Worm (Caenorhabditis elegans) whole organism, L2 larva: ENCODE results near the gene slc-25A18.1.
A peak's percentile ranks its signal among the peaks of the same experiment; 100 is the strongest.

Experiments used
- C34F6.9 ChIP-seq: fragments of 150-350 bp; optimal IDR thresholded peaks from 2 replicates; lab custom pipeline; 2014; ENCODE audit warnings: missing biosample characterization, missing genetic modification characterization
- F13H6.1 ChIP-seq: sonication (generic microtip); optimal IDR thresholded peaks from 2 replicates; lab custom pipeline; 2016; ENCODE audit warnings: missing genetic modification characterization, missing compliant biosample characterization
- Y55F3AM.14 ChIP-seq: fragments of 200-800 bp; sonication (Bioruptor generic); optimal IDR thresholded peaks from 2 replicates; lab custom pipeline; 2018; ENCODE audit warnings: mild to moderate bottlenecking, missing genetic modification characterization, missing compliant biosample characterization
- ZK546.5 ChIP-seq: sonication (generic microtip); optimal IDR thresholded peaks from 2 replicates; lab custom pipeline; 2017; ENCODE audit warnings: missing biosample characterization, missing genetic modification characterization
- ama-1 ChIP-seq: fragments of 150-350 bp; optimal IDR thresholded peaks from 2 replicates; lab custom pipeline; 2018; ENCODE audit warnings: inconsistent platforms
- ceh-16 ChIP-seq: fragments of 150-350 bp; optimal IDR thresholded peaks from 2 replicates; lab custom pipeline; 2014; ENCODE audit warnings: missing biosample characterization, missing genetic modification characterization
- crh-2 ChIP-seq: sonication (generic microtip); optimal IDR thresholded peaks from 2 replicates; lab custom pipeline; 2017; ENCODE audit warnings: missing biosample characterization, missing genetic modification characterization
- egl-27 ChIP-seq: sonication (generic microtip); optimal IDR thresholded peaks from 3 replicates; lab custom pipeline; 2017; ENCODE audit warnings: missing biosample characterization, missing genetic modification reagents, missing genetic modification characterization
- elt-1 ChIP-seq: fragments of 150-350 bp; optimal IDR thresholded peaks from 2 replicates; lab custom pipeline; 2014; ENCODE audit warnings: missing biosample characterization, missing genetic modification characterization
- lin-11 ChIP-seq: fragments of 150-350 bp; sonication (generic microtip); optimal IDR thresholded peaks from 2 replicates; lab custom pipeline; 2014; ENCODE audit warnings: missing biosample characterization, missing genetic modification characterization, inconsistent platforms, mixed read lengths
- lin-39 ChIP-seq: fragments of 150-350 bp; optimal IDR thresholded peaks from 2 replicates; lab custom pipeline; 2014; ENCODE audit warnings: missing biosample characterization, missing genetic modification reagents, missing genetic modification characterization
- lsy-2 ChIP-seq, 2 experiments: fragments of 150-350 bp in 1 of 2; sonication (generic microtip) in 1 of 2; optimal IDR thresholded peaks; 2 replicates each; lab custom pipeline; 2014 to 2017; ENCODE audit warnings: missing biosample characterization in 2 of 2, missing genetic modification characterization in 2 of 2
- mab-5 ChIP-seq: fragments of 150-350 bp; optimal IDR thresholded peaks from 2 replicates; lab custom pipeline; 2014; ENCODE audit warnings: missing biosample characterization, missing genetic modification characterization
- mdl-1 ChIP-seq, 2 experiments: fragments of 150-350 bp in 1 of 2; sonication (generic microtip) in 1 of 2; optimal IDR thresholded peaks; 2 replicates each; lab custom pipeline; 2017; ENCODE audit warnings: missing biosample characterization in 2 of 2, missing genetic modification characterization in 2 of 2
- nhr-10 ChIP-seq: sonication (generic microtip); optimal IDR thresholded peaks from 2 replicates; lab custom pipeline; 2017; ENCODE audit warnings: missing biosample characterization, missing genetic modification characterization
- nhr-12 ChIP-seq: fragments of 150-350 bp; optimal IDR thresholded peaks from 2 replicates; lab custom pipeline; 2014; ENCODE audit warnings: missing biosample characterization, missing genetic modification characterization
- nhr-129 ChIP-seq: fragments of 150-350 bp; optimal IDR thresholded peaks from 2 replicates; lab custom pipeline; 2014; ENCODE audit warnings: missing biosample characterization, missing genetic modification characterization
- nhr-23 ChIP-seq: fragments of 150-350 bp; optimal IDR thresholded peaks from 2 replicates; lab custom pipeline; 2014; ENCODE audit warnings: missing biosample characterization, missing genetic modification reagents, missing genetic modification characterization
- nhr-25 ChIP-seq: fragments of 150-350 bp; sonication (generic microtip); optimal IDR thresholded peaks from 3 replicates; lab custom pipeline; 2014; ENCODE audit warnings: missing biosample characterization, missing genetic modification characterization
- nhr-77 ChIP-seq: fragments of 150-350 bp; optimal IDR thresholded peaks from 2 replicates; lab custom pipeline; 2014; ENCODE audit warnings: missing biosample characterization, missing genetic modification characterization
- sma-9 ChIP-seq, 2 experiments: fragments of 150-350 bp in 1 of 2; sonication (generic microtip) in 1 of 2; optimal IDR thresholded peaks; 2 replicates each; lab custom pipeline; 2014 to 2016; ENCODE audit warnings: missing genetic modification characterization in 2 of 2, mild to moderate bottlenecking in 1 of 2, missing biosample characterization in 1 of 2, missing compliant biosample characterization in 1 of 2, missing genetic modification reagents in 1 of 2, moderate library complexity in 1 of 2
- snpc-4 ChIP-seq: fragments of 150-350 bp; optimal IDR thresholded peaks from 2 replicates; lab custom pipeline; 2014; ENCODE audit warnings: missing biosample characterization, missing genetic modification characterization
- unc-39 ChIP-seq: fragments of 150-350 bp; optimal IDR thresholded peaks from 2 replicates; lab custom pipeline; 2014; ENCODE audit warnings: missing biosample characterization, missing genetic modification characterization
- unc-55 ChIP-seq: fragments of 150-350 bp; sonication (generic microtip); optimal IDR thresholded peaks from 3 replicates; lab custom pipeline; 2014; ENCODE audit warnings: missing biosample characterization, missing genetic modification reagents, missing genetic modification characterization
- zag-1 ChIP-seq: fragments of 150-350 bp; optimal IDR thresholded peaks from 2 replicates; lab custom pipeline; 2014; ENCODE audit warnings: missing biosample characterization, missing genetic modification characterization
- ztf-4 ChIP-seq: fragments of 150-350 bp; optimal IDR thresholded peaks from 2 replicates; lab custom pipeline; 2014; ENCODE audit warnings: missing biosample characterization, missing genetic modification characterization

slc-25A18.1 gene

DNA sequence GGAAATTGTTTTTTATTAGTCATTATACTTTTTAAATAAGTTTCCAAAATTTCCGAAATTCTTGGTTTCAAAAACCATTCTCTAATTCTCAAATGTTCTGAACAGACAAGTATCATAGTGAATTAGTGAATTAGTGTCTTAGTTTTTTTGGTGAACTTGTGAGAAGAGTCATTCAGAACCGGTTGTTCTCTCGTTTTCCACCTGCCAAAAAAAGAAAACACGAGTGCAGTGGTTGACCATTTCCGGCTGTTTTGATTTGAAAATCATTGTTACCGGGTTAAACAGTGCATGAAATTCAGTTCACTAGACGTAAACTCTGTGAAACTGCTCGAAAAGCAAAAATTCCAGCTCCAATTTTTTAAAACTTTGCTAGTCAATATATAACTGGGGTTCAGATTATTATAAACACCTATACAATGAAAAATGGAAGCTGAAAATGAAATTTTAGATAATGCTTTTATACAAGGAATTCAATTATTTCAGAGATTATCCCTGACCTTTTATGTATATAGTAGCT, 36.0 kb upstream of the slc-25A18.1 start:
- TF ChIP-seq sma-9 (GFP tag; optimal IDR thresholded peaks at IDR 0.05; lab: Kevin White, UChicago) (peak; percentile 6), sma-9 (tag; optimal IDR thresholded peaks at IDR 0.05; lab: Kevin White, UChicago) (no peak), snpc-4 (tag; lab: Kevin White, UChicago) (no peak)

DNA sequence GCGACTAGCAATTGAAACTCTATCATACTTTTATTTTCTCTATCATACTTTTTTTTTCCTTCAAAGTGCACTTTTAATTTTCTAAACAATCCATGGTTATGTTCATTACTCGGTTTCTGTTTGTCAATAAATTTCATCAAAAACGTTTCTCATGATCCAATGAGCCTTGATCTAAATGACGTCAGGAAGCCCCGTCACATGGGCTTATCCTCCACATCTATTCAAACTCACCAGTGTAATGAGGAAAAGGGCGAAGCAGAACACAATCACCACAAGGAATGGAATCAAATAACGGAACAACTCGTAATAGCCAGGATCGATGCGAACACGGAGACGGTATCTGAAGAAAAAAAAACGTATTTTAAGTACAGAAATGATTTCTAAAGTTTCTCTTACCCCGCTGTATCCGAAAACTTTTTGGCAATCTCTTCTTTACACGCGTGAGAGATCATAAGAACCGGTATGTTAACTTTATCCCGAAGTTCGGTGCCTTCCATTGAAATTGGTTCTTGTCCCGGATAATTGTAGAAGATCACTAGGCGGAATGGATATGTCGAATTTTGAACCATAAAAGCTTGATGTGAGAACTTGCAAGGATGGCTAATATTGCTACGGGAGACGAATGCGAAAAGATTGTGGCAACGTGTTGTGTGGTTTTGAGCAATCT, 35.4 kb upstream of the slc-25A18.1 start:
- peak; percentile 51 for TF ChIP-seq nhr-129 (tag; lab: Kevin White, UChicago)
- no peak for TF ChIP-seq snpc-4 (tag; lab: Kevin White, UChicago)
- TF ChIP-seq Y55F3AM.14 (GFP tag; lab: Kevin White, UChicago): no peak
- TF ChIP-seq egl-27 (tag; lab: Kevin White, UChicago): no peak
- peak; percentile 25 for TF ChIP-seq C34F6.9 (tag; lab: Kevin White, UChicago)
- TF ChIP-seq lsy-2 (tag; optimal IDR thresholded peaks at IDR 0.05; lab: Kevin White, UChicago): peak in 1 of 2 experiments; percentile 34
- TF ChIP-seq sma-9 (GFP tag; optimal IDR thresholded peaks at IDR 0.05; lab: Kevin White, UChicago): peak; percentile 53
- TF ChIP-seq sma-9 (tag; optimal IDR thresholded peaks at IDR 0.05; lab: Kevin White, UChicago): no peak
- TF ChIP-seq, all 48 proteins: peak for 4

DNA sequence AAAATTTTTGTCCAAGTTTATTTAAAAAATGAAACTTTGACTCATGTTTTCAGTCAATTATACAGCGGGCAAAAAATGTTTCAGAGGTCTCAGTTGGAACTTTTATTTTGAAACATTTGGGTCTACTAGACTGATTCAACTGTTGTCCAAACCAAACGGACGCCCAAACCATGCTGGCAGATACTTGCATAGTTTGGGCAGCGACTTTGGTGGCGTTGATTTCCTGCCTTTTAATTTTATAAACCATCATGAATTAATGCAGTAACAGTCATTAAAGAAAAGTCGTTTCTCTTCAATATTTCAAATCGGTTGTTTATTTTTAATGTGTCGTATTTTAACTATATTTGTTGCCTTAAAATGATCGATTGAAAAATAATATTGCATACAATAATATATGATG, 32.5 kb upstream of the slc-25A18.1 start:
- TF ChIP-seq nhr-25 (tag; lab: Kevin White, UChicago) (peak; percentile 30), lsy-2 (tag; optimal IDR thresholded peaks at IDR 0.05; lab: Kevin White, UChicago) (peak in 1 of 2 experiments; percentile 6), ztf-4 (tag; lab: Kevin White, UChicago) (peak; percentile 16), ZK546.5 (no peak), sma-9 (GFP tag; optimal IDR thresholded peaks at IDR 0.05; lab: Kevin White, UChicago) (no peak), sma-9 (tag; optimal IDR thresholded peaks at IDR 0.05; lab: Kevin White, UChicago) (no peak), nhr-10 (tag; lab: Kevin White, UChicago) (no peak)

- no peak for TF ChIP-seq zag-1
Measured at ce11 chrX:15035748-15036147, 32.0 kb upstream of the slc-25A18.1 start.

ce11 chrX:15034787-15035186, 31.0 kb upstream of the slc-25A18.1 start, which contains the start of gene dsc-1:
TSS of gene dsc-1 (minus strand) at chrX:15034832.
- no peak for TF ChIP-seq ama-1 (lab: Kevin White, UChicago)
- no peak for TF ChIP-seq unc-39 (tag; lab: Kevin White, UChicago)
- no peak for TF ChIP-seq lin-11
- no peak for TF ChIP-seq nhr-77 (tag; lab: Kevin White, UChicago)
- no peak for TF ChIP-seq nhr-23 (tag; lab: Kevin White, UChicago)
- TF ChIP-seq ceh-16 (tag; lab: Kevin White, UChicago): no peak
- no peak for TF ChIP-seq lin-39 (tag; lab: Kevin White, UChicago)
- no peak for TF ChIP-seq nhr-25 (tag; lab: Kevin White, UChicago)
- no peak for TF ChIP-seq mab-5 (tag; lab: Kevin White, UChicago)
- no peak for TF ChIP-seq nhr-12 (tag; lab: Kevin White, UChicago)
- no peak for TF ChIP-seq mdl-1 (tag; optimal IDR thresholded peaks at IDR 0.05; lab: Kevin White, UChicago)
- no peak for TF ChIP-seq elt-1

DNA sequence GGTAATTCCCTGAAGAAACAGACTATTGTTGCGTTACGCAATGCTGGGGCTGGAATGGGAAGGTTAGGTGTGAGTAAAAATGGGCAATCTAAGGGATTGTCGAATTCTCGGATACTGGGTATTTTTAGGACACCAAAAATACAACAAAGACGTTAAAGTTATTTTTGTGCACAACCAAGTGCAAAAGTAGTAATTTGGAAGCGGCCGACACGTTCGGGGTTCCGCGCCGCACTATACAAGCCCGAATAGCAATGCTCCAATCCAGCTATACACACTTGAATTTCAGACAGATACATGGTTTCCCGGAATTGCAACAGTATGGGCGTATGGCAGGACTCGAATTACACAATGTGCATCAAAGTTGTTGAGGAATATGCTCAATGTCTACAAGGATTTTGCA, 24.3 kb upstream of the slc-25A18.1 start:
- TF ChIP-seq snpc-4 (tag; lab: Kevin White, UChicago): peak; percentile 24
- TF ChIP-seq Y55F3AM.14 (GFP tag; lab: Kevin White, UChicago): no peak

- peak in 1 of 2 experiments; percentile 3 for TF ChIP-seq lsy-2 (tag; optimal IDR thresholded peaks at IDR 0.05; lab: Kevin White, UChicago)
- TF ChIP-seq egl-27 (tag; lab: Kevin White, UChicago): peak; percentile 4
- TF ChIP-seq mab-5 (tag; lab: Kevin White, UChicago): peak; percentile 68
- no peak for TF ChIP-seq F13H6.1 (tag; lab: Kevin White, UChicago)
- no peak for TF ChIP-seq crh-2 (tag; lab: Kevin White, UChicago)
- peak; percentile 77 for TF ChIP-seq unc-55
Measured at ce11 chrX:15027566-15027965, 23.8 kb upstream of the slc-25A18.1 start.
